Fruit fly (Drosophila melanogaster): ENCODE results near the gene Sec71.

The Sec71 gene

DNA sequence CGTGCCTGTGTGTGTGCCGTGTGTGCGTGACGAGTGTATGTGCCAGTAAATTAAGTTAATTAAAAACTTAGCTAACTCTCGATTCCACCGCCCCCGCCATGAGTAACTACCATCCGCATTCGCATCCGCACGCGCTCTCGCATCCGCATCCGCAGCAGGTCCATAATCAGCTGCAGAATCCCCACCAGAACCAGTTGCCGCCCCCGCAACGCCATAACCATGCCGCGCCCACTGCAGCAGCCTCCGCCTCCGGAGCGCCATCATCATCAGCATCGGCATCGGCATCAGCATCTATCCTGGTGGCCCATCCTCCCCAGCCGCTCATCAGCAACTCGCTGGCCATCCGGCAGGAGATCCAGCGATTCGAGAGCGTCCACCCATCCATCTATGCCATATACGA is 42.6 kb downstream of the Sec71 start:
- TF ChIP-seq noc (tag; optimal IDR thresholded peaks at IDR 0.05): no peak

DNA sequence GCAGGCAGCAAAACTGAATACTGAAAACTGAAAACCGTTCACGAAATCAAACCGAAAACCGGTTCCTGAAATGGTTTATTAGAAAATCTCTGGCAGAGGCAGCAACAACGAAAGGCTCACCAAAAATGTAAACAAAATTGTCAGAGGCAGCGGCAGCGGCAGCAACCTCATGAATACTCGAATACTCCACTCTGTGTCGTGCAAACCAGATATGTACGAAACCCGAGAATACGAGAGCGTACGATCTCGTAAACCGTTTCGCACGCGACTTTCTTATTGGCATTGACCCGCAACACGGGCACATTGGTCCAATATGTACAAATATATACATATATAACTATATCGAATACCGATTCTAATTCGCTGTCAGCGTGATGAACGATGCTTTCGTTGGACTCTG is 44.3 kb downstream of the Sec71 start:
- TF ChIP-seq noc (tag; optimal IDR thresholded peaks at IDR 0.05): no peak

DNA sequence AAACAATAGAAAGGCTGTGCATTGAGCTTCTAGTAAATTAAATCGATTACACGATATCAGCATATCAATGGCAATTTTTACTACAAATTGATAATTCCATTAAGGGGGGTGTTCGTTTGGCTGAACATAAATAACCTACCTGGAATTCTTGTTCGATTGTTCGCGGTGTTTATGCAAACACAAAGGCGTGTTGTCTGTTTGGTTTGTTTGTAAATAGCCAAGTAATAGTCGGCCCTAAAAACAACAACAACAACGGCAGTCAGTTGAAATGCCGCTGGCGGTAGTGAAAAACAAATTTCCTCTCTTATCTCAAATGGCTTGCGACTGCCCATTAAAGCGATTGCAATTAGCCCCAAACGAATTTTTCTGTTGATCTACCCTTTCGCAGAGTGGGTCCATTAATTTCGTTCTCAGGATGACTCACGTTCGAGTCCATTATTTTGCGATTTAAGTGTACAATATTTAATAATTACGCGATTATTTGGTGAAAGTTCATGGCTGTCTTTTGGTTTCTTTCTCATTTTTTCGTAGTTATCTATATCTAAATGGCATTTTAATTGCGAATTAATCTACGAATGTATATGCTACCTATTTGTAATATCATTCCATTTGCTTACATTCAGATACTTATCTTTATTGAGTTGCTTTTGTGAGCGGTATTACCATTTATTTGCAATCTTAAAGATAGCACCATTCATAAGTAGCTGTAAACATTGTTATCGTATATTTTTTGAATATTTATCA is 45.5 kb downstream of the Sec71 start:
- peak; percentile 53 for TF ChIP-seq noc (tag; optimal IDR thresholded peaks at IDR 0.05)

DNA sequence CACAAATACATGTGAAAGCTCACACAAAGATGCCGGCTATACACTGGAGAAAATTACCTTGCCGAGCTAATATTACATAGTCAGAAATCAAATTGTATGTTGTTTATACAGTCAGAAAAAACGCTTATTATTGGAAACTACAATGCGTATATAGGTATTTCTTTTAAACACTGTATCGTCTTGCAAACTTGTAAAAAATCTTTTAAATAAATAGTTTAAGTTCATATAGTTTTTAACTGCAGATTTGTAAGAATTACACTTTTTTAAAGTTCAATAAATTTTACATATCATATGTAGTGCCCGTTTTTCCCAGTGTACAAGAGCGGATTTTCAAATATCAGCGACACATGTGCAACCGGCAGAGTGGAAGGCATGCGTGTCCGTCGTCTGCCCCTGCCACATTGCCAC is 46.4 kb downstream of the Sec71 start:
- peak; percentile 82 for TF ChIP-seq noc (tag; optimal IDR thresholded peaks at IDR 0.05)

DNA sequence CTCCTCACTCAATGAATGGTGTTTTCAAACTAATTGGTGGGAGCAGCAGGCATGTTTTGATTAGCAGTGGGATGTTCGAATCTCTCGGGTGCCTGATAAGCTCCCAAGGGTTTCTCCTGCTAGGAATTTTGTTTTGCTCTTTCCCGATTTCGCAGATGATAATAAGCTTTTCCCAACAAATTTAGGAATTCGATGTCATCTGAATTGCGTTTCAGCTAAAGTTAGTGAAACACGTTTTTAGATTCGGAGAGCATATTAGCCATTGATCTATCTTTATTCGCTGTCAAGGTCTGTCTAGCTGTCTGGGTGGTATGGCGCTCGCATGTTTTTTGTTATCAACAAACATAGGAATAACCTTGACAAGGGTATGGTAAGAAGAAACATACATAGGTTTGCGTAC is 48.2 kb downstream of the Sec71 start, which contains the start of gene CG33307:
CG33307 (minus strand) TSS at position 13 of the 400 bp plus-strand sequence.
- TF ChIP-seq noc (tag; optimal IDR thresholded peaks at IDR 0.05): peak; percentile 61

DNA sequence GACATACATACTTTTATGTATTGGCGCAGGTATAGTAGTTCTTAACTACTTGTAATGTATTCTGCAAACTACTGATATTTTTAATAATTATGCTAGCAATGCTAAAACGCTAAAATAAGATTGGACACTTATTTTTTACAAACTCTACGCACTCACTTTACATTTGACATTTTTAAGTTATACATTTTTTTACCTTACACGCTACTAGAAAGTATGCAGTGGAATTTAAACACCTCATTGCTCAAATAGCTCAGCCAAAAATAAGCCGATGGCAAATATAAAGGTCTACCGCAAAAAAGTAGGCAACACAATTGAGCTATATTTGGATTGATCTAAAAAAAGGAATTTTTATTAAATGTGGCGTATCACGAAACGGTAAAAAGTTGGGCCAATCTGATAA is 48.8 kb downstream of the Sec71 start:
- TF ChIP-seq noc (tag; optimal IDR thresholded peaks at IDR 0.05): no peak

DNA sequence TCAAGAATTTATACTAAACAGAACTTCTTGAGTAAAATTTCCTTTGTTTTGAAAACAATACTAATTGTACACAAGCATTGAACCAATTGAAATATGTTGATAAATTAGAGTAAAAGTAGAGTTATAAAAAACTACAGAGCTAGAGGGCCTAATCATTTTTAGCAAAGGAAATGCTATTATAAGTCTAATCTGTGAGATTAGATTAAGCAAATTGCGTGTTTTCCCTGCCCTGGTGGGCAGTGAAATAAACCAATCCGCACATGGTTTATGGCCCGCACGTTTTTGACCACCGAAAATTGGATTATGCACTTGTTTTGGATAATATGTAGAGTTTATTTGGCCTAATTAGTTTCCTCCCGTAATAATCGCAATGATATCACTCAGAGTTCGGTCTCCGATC is 49.3 kb downstream of the Sec71 start:
- no peak for TF ChIP-seq noc (tag; optimal IDR thresholded peaks at IDR 0.05)

DNA sequence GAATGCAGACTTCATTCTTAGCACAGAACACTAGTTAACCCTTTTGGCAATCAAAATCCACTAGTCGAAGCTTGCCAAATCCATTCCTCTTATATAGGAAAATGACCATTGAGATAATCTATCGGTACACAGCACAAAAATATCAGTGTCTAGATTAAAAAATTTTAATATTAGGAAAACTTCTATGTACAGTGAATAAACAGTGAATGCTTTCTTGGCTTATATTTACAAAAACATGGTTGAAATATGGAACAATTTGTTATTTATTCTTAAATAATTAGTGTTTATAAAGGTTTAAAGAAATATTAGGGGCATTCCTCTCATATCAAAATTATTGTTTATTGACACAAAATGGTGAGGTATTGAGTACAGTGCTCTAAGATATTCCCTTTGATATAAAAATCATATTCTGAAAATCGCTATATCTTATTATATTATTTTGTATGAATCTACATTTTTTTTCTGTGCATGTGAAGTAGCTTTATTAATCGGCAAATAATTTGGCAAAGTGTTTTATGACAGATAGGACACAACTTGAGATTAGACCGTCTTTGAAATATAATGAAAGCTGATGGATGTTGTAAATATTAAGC is 50.5 kb downstream of the Sec71 start, which contains the start of gene CG33306:
CG33306 (minus strand) TSS at position 51 of the 593 bp plus-strand sequence.
- peak; percentile 92 for TF ChIP-seq noc (tag; optimal IDR thresholded peaks at IDR 0.05)

DNA sequence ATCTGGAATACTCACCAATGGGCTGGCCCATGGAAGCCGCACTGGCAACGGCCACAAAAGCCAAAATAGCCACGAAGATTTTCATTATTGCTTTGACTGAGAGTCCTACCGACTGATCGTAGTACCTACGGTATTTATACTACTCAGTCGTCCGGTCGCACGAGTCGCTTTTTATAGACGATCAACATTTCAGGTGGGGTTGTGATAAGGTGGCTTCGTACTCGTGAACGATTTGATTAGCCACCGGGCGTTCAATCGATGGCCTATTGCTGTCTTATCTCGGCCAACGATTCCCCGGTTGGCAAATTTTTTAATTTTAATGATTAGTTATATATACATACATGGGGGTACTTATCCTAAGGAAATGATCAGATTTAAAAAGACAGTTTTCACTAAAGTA is 51.9 kb downstream of the Sec71 start, which contains the start of gene CG8997:
CG8997 (minus strand) TSS at position 148 of the 400 bp plus-strand sequence.
- no peak for TF ChIP-seq noc (tag; optimal IDR thresholded peaks at IDR 0.05)

DNA sequence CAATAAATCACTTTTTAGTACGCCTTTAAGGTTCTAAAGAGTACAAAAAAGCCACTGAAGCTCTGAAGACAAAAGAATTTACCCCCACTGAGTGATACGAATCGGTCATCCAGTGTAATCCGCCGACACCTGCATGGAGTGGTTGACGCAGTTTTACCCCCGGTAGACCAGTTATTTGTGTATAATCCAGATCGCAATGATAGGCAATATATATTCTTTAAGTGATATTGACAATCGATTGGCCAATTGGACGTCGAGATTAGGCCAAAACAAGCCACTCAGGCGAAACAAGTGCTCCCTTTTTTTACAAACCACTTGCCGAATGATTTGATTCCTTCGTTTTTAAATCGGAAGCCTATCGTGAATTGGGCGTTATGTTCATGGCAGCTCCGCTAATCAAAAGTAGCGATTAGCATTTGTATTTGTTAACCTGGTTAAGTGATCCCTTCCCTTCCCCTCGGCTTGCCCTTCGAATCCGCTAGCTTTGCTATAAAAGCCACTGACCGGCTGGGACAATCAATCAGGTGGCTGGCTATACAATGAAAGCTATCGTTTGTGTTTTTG is 53.0 kb downstream of the Sec71 start, which contains the start of gene CG7916:
CG7916 (plus strand) TSS at position 514 of the 564 bp plus-strand sequence.
- no peak for TF ChIP-seq noc (tag; optimal IDR thresholded peaks at IDR 0.05)

DNA sequence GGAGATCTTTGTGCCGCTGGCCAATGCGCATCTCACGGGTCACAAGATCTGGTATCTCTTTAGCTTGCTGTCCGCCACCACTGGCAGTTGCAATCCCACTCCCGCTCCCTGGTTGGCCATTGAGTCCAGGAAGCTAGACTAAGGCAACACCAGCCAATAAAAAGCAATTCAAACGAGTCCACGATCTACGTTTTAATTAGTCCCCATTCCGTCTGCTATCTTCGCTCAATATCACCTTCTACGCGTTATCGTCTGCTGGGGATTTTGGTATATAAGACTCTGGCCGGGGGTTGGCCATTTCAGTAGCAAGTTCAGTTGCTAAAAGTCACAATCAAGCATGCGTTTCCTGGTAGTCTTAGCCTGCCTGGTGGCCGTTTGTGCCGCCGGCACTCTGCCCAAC is 54.3 kb downstream of the Sec71 start, which contains the start of gene CG7953:
CG7953 (plus strand) TSS at position 301 of the 400 bp plus-strand sequence.
- TF ChIP-seq noc (tag; optimal IDR thresholded peaks at IDR 0.05): no peak

DNA sequence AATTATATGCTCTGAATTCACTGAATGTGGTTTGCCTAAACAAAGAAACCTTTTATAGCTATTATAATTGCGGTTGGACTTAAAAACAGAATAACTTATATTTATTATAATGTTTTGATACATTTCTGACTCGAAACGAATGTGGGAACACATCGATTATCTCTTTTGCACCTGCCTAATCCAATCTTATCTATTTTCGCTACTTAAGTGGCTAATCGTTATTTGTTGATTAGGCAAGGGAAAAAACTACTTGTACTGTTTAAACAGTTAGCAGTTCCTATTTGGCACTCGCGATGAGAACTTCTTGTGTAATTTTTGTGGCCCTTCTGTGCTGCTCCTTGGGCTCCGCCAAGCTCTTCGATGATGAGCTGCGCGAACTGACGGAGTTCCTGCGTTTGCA is 55.8 kb downstream of the Sec71 start, which contains the start of gene CG7968:
CG7968 (plus strand) TSS at position 276 of the 400 bp plus-strand sequence.
- TF ChIP-seq noc (tag; optimal IDR thresholded peaks at IDR 0.05): no peak
